Worm (Caenorhabditis elegans) whole organism, L4 larva: ENCODE results near the gene F28H6.4.

Experiments
- F26F4.8 ChIP-seq: fragments of 200-800 bp; sonication (Bioruptor generic); conservative IDR thresholded peaks from 2 replicates; pipeline ENCODE4 v1.3.6; 2022; ENCODE audit warnings: missing genetic modification characterization, missing compliant biosample characterization
- F37D6.2 ChIP-seq: sonication (generic microtip); optimal IDR thresholded peaks from 2 replicates; lab custom pipeline; 2016; ENCODE audit warnings: mild to moderate bottlenecking, missing genetic modification characterization, missing compliant biosample characterization
- F49E8.2 ChIP-seq: sonication (generic microtip); optimal IDR thresholded peaks from 2 replicates; lab custom pipeline; 2016; ENCODE audit warnings: missing compliant biosample characterization, mild to moderate bottlenecking, missing genetic modification characterization, borderline replicate concordance
- ama-1 ChIP-seq: fragments of 150-350 bp; optimal IDR thresholded peaks from 2 replicates; lab custom pipeline; 2014; ENCODE audit warnings: inconsistent platforms, mixed read lengths
- arid-1 ChIP-seq: fragments of 200-800 bp; sonication (Bioruptor generic); conservative IDR thresholded peaks from 2 replicates; pipeline ENCODE4 v1.3.6; 2022; ENCODE audit warnings: missing genetic modification reagents, missing genetic modification characterization, missing compliant biosample characterization
- ceh-20 ChIP-seq: fragments of 200-800 bp; sonication (Bioruptor generic); IDR thresholded peaks from 2 replicates; pipeline ENCODE4 v1.3.6; 2022; ENCODE audit warnings: missing genetic modification reagents, missing genetic modification characterization, missing compliant biosample characterization
- fos-1 ChIP-seq: fragments of 150-350 bp; optimal IDR thresholded peaks from 2 replicates; lab custom pipeline; 2014; ENCODE audit warnings: missing biosample characterization, missing genetic modification characterization
- lin-13 ChIP-seq: fragments of 150-350 bp; optimal IDR thresholded peaks from 2 replicates; lab custom pipeline; 2014; ENCODE audit warnings: missing biosample characterization, missing genetic modification reagents, missing genetic modification characterization
- mdl-1 ChIP-seq, 2 experiments: fragments of 150-350 bp in 1 of 2; sonication (generic microtip) in 1 of 2; optimal IDR thresholded peaks; 2 replicates each; lab custom pipeline; 2014 to 2017; ENCODE audit warnings: missing biosample characterization in 2 of 2, missing genetic modification characterization in 2 of 2
- mxl-2 ChIP-seq: fragments of 200-800 bp; sonication (Bioruptor generic); conservative IDR thresholded peaks from 2 replicates; pipeline ENCODE4 v1.3.6; 2022; ENCODE audit warnings: missing genetic modification reagents, missing genetic modification characterization, missing compliant biosample characterization
- nhr-237 ChIP-seq: sonication (generic microtip); optimal IDR thresholded peaks from 2 replicates; lab custom pipeline; 2017; ENCODE audit warnings: missing biosample characterization, missing genetic modification characterization
- nhr-6 ChIP-seq: fragments of 150-350 bp; optimal IDR thresholded peaks from 2 replicates; lab custom pipeline; 2014; ENCODE audit warnings: missing biosample characterization, missing genetic modification characterization
- nhr-76 ChIP-seq: fragments of 150-350 bp; optimal IDR thresholded peaks from 2 replicates; lab custom pipeline; 2014; ENCODE audit warnings: missing biosample characterization, missing genetic modification characterization
- skn-1 ChIP-seq: fragments of 150-350 bp; optimal IDR thresholded peaks from 2 replicates; lab custom pipeline; 2014; ENCODE audit warnings: missing biosample characterization, missing genetic modification characterization

ce11 chrX:14127291-14127922 lies at the start of gene F28H6.4:
- no peak for TF ChIP-seq nhr-237 (tag; lab: Kevin White, UChicago)
- no peak for TF ChIP-seq F49E8.2
- TF ChIP-seq nhr-76 (tag; lab: Kevin White, UChicago) = no peak
- no peak for TF ChIP-seq skn-1
- TF ChIP-seq fos-1 (tag; lab: Kevin White, UChicago) = no peak
- TF ChIP-seq mdl-1 (tag; optimal IDR thresholded peaks at IDR 0.05; lab: Kevin White, UChicago) = no peak
- TF ChIP-seq arid-1 (GFP tag; lab: Robert Waterston, UW) = no peak
- TF ChIP-seq nhr-6 (tag; lab: Kevin White, UChicago) = peak; percentile 4
- no peak for TF ChIP-seq mxl-2 (GFP tag; lab: Robert Waterston, UW)
- TF ChIP-seq lin-13 (GFP tag; lab: Kevin White, UChicago) = no peak
- no peak for TF ChIP-seq ama-1
- TF ChIP-seq F26F4.8 (GFP tag; lab: Robert Waterston, UW) = no peak
- TF ChIP-seq F37D6.2 (tag; lab: Kevin White, UChicago) = no peak
- TF ChIP-seq ceh-20 (GFP tag; lab: Robert Waterston, UW) = no peak
